Worm (Caenorhabditis elegans): ENCODE measurements around the gene srw-121.

DNA sequence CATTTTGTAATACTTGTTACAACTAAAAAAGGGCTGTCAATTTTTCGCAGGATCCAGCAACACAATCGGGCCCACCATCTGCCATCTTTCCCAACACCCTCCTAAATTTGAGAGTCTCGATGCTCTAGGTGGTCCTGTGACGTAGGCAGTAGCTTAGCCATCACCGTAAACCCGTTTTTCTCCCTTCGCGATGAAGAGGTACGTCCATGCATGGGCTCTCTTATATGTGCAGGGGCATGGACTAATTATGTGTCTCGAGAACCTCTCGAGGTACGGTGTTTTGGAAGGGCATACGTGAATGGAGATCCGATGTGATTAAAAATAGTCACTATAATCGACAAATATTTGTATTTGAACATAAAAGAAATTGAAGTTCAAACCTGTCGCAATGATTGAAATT is 49.5 kb upstream of the srw-121 start:
- TF ChIP-seq lir-1 (GFP tag; conservative IDR thresholded peaks at IDR 0.05) (no peak), lin-35 (GFP tag; optimal IDR thresholded peaks at IDR 0.05) (no peak), egrh-3 (GFP tag; IDR thresholded peaks at IDR 0.05) (no peak), ccch-3 (GFP tag; optimal IDR thresholded peaks at IDR 0.05) (no peak), unc-62 (GFP tag; optimal IDR thresholded peaks at IDR 0.05) (no peak), zfh-2 (GFP tag; conservative IDR thresholded peaks at IDR 0.05) (no peak), sdz-38 (tag; optimal IDR thresholded peaks at IDR 0.05) (no peak), nfyb-1 (GFP tag; IDR thresholded peaks at IDR 0.05) (no peak), C17E4.6 (GFP tag; IDR thresholded peaks at IDR 0.05) (no peak)

Measured in whole organism, young adult.